Worm (Caenorhabditis elegans) whole organism, L1 larva: ENCODE results near the gene nspc-20.

ENCODE experiments used
- Y116A8C.19 ChIP-seq: sonication (generic microtip); optimal IDR thresholded peaks from 2 replicates; lab custom pipeline; 2016; ENCODE audit warnings: missing compliant biosample characterization, missing genetic modification characterization, borderline replicate concordance
- efl-1 ChIP-seq, 4 experiments: fragments of 150-350 bp; optimal IDR thresholded peaks in 3 of 4; peaks in 1 of 4; 1 replicate in 1 of 4; 2 replicates in 3 of 4; lab custom pipeline; 2014; ENCODE audit warnings: missing biosample characterization in 2 of 4, missing genetic modification characterization in 2 of 4, missing genetic modification reagents in 2 of 4
- lsy-2 ChIP-seq, 2 experiments: fragments of 150-350 bp; optimal IDR thresholded peaks; 2 replicates each; lab custom pipeline; 2014; ENCODE audit warnings: missing biosample characterization in 2 of 2, missing genetic modification characterization in 2 of 2
- nhr-11 ChIP-seq: fragments of 150-350 bp; optimal IDR thresholded peaks from 2 replicates; lab custom pipeline; 2014; ENCODE audit warnings: missing biosample characterization, missing genetic modification characterization
- nhr-237 ChIP-seq: fragments of 150-350 bp; optimal IDR thresholded peaks from 2 replicates; lab custom pipeline; 2014; ENCODE audit warnings: missing biosample characterization, missing genetic modification characterization
- pag-3 ChIP-seq: sonication (generic microtip); optimal IDR thresholded peaks from 2 replicates; lab custom pipeline; 2017; ENCODE audit warnings: missing genetic modification characterization, mild to moderate bottlenecking, missing compliant biosample characterization, antibody characterized with exemption, borderline replicate concordance; ENCODE audit not compliant: insufficient read depth
- pqm-1 ChIP-seq: sonication (generic microtip); optimal IDR thresholded peaks from 3 replicates; lab custom pipeline; 2017; ENCODE audit warnings: missing biosample characterization, missing genetic modification characterization
- sox-4 ChIP-seq: sonication (generic microtip); optimal IDR thresholded peaks from 2 replicates; lab custom pipeline; 2016; ENCODE audit warnings: missing genetic modification characterization, missing compliant biosample characterization
- unc-62 ChIP-seq: fragments of 150-350 bp; optimal IDR thresholded peaks from 2 replicates; lab custom pipeline; 2014; ENCODE audit warnings: missing biosample characterization, missing genetic modification reagents, missing genetic modification characterization
- unc-86 ChIP-seq: sonication (generic microtip); optimal IDR thresholded peaks from 2 replicates; lab custom pipeline; 2016; ENCODE audit warnings: missing genetic modification characterization, missing compliant biosample characterization

DNA sequence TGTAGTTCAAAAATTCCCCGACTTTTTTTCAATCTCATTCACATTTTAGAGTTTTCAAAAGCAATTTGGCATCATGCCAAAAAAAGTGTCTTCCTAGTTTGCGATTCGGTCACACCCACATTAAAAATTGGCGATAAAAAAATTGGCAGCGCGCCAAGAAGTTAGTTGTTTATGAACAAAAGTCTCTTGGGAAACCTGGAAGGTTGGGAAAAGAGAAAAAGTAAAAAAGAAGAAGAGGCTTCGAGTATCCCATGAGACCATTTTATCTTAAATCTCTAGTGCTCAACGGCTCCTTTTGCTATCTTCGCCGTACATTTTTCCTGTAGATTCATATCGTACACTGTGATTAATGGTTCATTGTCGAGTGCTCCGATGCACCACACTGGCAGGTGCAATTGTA lies 42.2 kb downstream of the nspc-20 start:
- TF ChIP-seq Y116A8C.19 (tag; lab: Kevin White, UChicago): no peak
- TF ChIP-seq sox-4 (tag; lab: Kevin White, UChicago): no peak
- no peak for TF ChIP-seq unc-86 (tag; lab: Kevin White, UChicago)
- no peak for TF ChIP-seq pag-3
- TF ChIP-seq pqm-1 (tag; lab: Kevin White, UChicago): no peak
- no peak for TF ChIP-seq efl-1 (optimal IDR thresholded peaks at IDR 0.05; lab: Kevin White, UChicago)
- no peak for TF ChIP-seq efl-1 (GFP tag; optimal IDR thresholded peaks at IDR 0.05 in 1 of 2; lab: Kevin White, UChicago)
- no peak for TF ChIP-seq lsy-2 (tag; optimal IDR thresholded peaks at IDR 0.05; lab: Kevin White, UChicago)
- no peak for TF ChIP-seq nhr-11 (tag; lab: Kevin White, UChicago)
- TF ChIP-seq unc-62 (GFP tag; lab: Kevin White, UChicago): no peak
- no peak for TF ChIP-seq nhr-237
